Worm (Caenorhabditis elegans) whole organism, young adult: ENCODE measurements around the gene T22B2.2.

Source experiments
- B0019.2 ChIP-seq: fragments of 200-800 bp; sonication (Bioruptor generic); conservative IDR thresholded peaks from 2 replicates; pipeline ENCODE4 v1.3.6; 2022; ENCODE audit warnings: missing genetic modification reagents, missing genetic modification characterization, missing compliant biosample characterization
- F10E7.11 ChIP-seq: sonication (generic microtip); optimal IDR thresholded peaks from 2 replicates; lab custom pipeline; 2017; ENCODE audit warnings: mild to moderate bottlenecking, missing genetic modification characterization, moderate library complexity, missing compliant biosample characterization
- F33H1.4 ChIP-seq: fragments of 200-800 bp; sonication (Bioruptor generic); IDR thresholded peaks from 2 replicates; pipeline ENCODE4 v1.3.6; 2022; ENCODE audit warnings: missing genetic modification reagents, missing genetic modification characterization, missing compliant biosample characterization
- F37B4.10 ChIP-seq: fragments of 200-800 bp; sonication (Bioruptor generic); IDR thresholded peaks from 2 replicates; pipeline ENCODE4 v1.3.6; 2022; ENCODE audit warnings: missing genetic modification characterization, missing compliant biosample characterization
- F57A8.1 ChIP-seq: fragments of 200-800 bp; sonication (Bioruptor generic); optimal IDR thresholded peaks from 2 replicates; lab custom pipeline; 2018; ENCODE audit warnings: mild to moderate bottlenecking, missing genetic modification characterization, moderate library complexity, missing compliant biosample characterization
- K12H6.12 ChIP-seq: fragments of 200-800 bp; sonication (Bioruptor generic); optimal IDR thresholded peaks from 2 replicates; lab custom pipeline; 2018; ENCODE audit warnings: mild to moderate bottlenecking, missing genetic modification characterization, missing compliant biosample characterization
- T07F8.4 ChIP-seq: sonication (generic microtip); optimal IDR thresholded peaks from 2 replicates; lab custom pipeline; 2016; ENCODE audit warnings: mild to moderate bottlenecking, missing genetic modification characterization, moderate library complexity, missing compliant biosample characterization
- T26A5.8 ChIP-seq: sonication (generic microtip); optimal IDR thresholded peaks from 2 replicates; lab custom pipeline; 2016; ENCODE audit warnings: missing genetic modification characterization, missing compliant biosample characterization
- akir-1 ChIP-seq: fragments of 200-800 bp; sonication (Bioruptor generic); optimal IDR thresholded peaks from 2 replicates; lab custom pipeline; 2018; ENCODE audit warnings: mild to moderate bottlenecking, missing genetic modification characterization, moderate library complexity, missing compliant biosample characterization
- atf-7 ChIP-seq: sonication (generic microtip); optimal IDR thresholded peaks from 2 replicates; lab custom pipeline; 2017; ENCODE audit warnings: mild to moderate bottlenecking, missing genetic modification characterization, missing compliant biosample characterization
- bed-2 ChIP-seq: fragments of 200-800 bp; sonication (Bioruptor generic); IDR thresholded peaks from 2 replicates; pipeline ENCODE4 v1.3.6; 2022; ENCODE audit warnings: missing genetic modification reagents, missing genetic modification characterization, missing compliant biosample characterization
- ceh-100 ChIP-seq: fragments of 200-800 bp; sonication (Bioruptor generic); IDR thresholded peaks from 2 replicates; pipeline ENCODE4 v1.3.6; 2022; ENCODE audit warnings: missing genetic modification reagents, missing genetic modification characterization, missing compliant biosample characterization
- ceh-27 ChIP-seq: fragments of 200-800 bp; sonication (Bioruptor generic); optimal IDR thresholded peaks from 2 replicates; lab custom pipeline; 2018; ENCODE audit warnings: mild to moderate bottlenecking, missing genetic modification characterization, moderate library complexity, missing compliant biosample characterization
- ceh-58 ChIP-seq: fragments of 200-800 bp; sonication (Bioruptor generic); IDR thresholded peaks from 2 replicates; pipeline ENCODE4 v1.3.6; 2022; ENCODE audit warnings: missing genetic modification characterization, missing compliant biosample characterization
- ceh-79 ChIP-seq: sonication (generic microtip); optimal IDR thresholded peaks from 2 replicates; lab custom pipeline; 2017; ENCODE audit warnings: mild to moderate bottlenecking, missing genetic modification characterization, missing compliant biosample characterization
- ceh-91 ChIP-seq: fragments of 200-800 bp; sonication (Bioruptor generic); IDR thresholded peaks from 2 replicates; pipeline ENCODE4 v1.3.6; 2022; ENCODE audit warnings: missing genetic modification reagents, missing genetic modification characterization, missing compliant biosample characterization
- efl-1 ChIP-seq: fragments of 150-350 bp; optimal IDR thresholded peaks from 2 replicates; lab custom pipeline; 2014; ENCODE audit warnings: missing biosample characterization, missing genetic modification reagents, missing genetic modification characterization
- egl-44 ChIP-seq: fragments of 200-800 bp; sonication (Bioruptor generic); IDR thresholded peaks from 2 replicates; pipeline ENCODE4 v1.3.6; 2022; ENCODE audit warnings: missing genetic modification reagents, missing genetic modification characterization, missing compliant biosample characterization
- egrh-3 ChIP-seq: fragments of 200-800 bp; sonication (Bioruptor generic); IDR thresholded peaks from 2 replicates; pipeline ENCODE4 v1.3.6; 2022; ENCODE audit warnings: missing genetic modification reagents, missing genetic modification characterization, missing compliant biosample characterization
- hmg-1.2 ChIP-seq: fragments of 200-800 bp; sonication (Bioruptor generic); IDR thresholded peaks from 2 replicates; pipeline ENCODE4 v1.3.6; 2022; ENCODE audit warnings: missing genetic modification reagents, missing genetic modification characterization, missing compliant biosample characterization
- hmg-20 ChIP-seq: fragments of 200-800 bp; sonication (Bioruptor generic); IDR thresholded peaks from 2 replicates; pipeline ENCODE4 v1.3.6; 2022; ENCODE audit warnings: missing genetic modification reagents, missing genetic modification characterization, missing compliant biosample characterization
- lsl-1 ChIP-seq: fragments of 200-800 bp; sonication (Bioruptor generic); optimal IDR thresholded peaks from 2 replicates; lab custom pipeline; 2018; ENCODE audit warnings: mild to moderate bottlenecking, missing genetic modification characterization, moderate library complexity, missing compliant biosample characterization
- madf-10 ChIP-seq: sonication (generic microtip); optimal IDR thresholded peaks from 2 replicates; lab custom pipeline; 2016; ENCODE audit warnings: mild to moderate bottlenecking, missing genetic modification characterization, missing compliant biosample characterization
- pbrm-1 ChIP-seq: fragments of 200-800 bp; sonication (Bioruptor generic); IDR thresholded peaks from 2 replicates; pipeline ENCODE4 v1.3.6; 2022; ENCODE audit warnings: missing genetic modification reagents, missing genetic modification characterization, missing compliant biosample characterization
- repo-1 ChIP-seq: sonication (generic microtip); optimal IDR thresholded peaks from 2 replicates; lab custom pipeline; 2017; ENCODE audit warnings: mild to moderate bottlenecking, missing genetic modification characterization, missing compliant biosample characterization
- sea-2 ChIP-seq: fragments of 200-800 bp; sonication (Bioruptor generic); IDR thresholded peaks from 2 replicates; pipeline ENCODE4 v1.3.6; 2022; ENCODE audit warnings: missing genetic modification characterization, missing compliant biosample characterization
- snpc-3.4 ChIP-seq: sonication (generic microtip); optimal IDR thresholded peaks from 2 replicates; lab custom pipeline; 2017; ENCODE audit warnings: missing genetic modification characterization, mild to moderate bottlenecking, missing compliant biosample characterization, antibody characterized with exemption, moderate library complexity, missing genotype, missing genetic modification reagents
- xnd-1 ChIP-seq: sonication (generic microtip); optimal IDR thresholded peaks from 2 replicates; lab custom pipeline; 2016; ENCODE audit warnings: missing genotype, missing genetic modification reagents, missing genetic modification characterization, missing compliant biosample characterization
- zfh-2 ChIP-seq: fragments of 200-800 bp; sonication (Bioruptor generic); conservative IDR thresholded peaks from 2 replicates; pipeline ENCODE4 v1.3.6; 2022; ENCODE audit warnings: missing genetic modification reagents, missing genetic modification characterization, missing compliant biosample characterization
- zim-3 ChIP-seq: sonication (generic microtip); optimal IDR thresholded peaks from 2 replicates; lab custom pipeline; 2017; ENCODE audit warnings: mild to moderate bottlenecking, missing genetic modification characterization, moderate library complexity, missing compliant biosample characterization
- ztf-22 ChIP-seq: fragments of 200-800 bp; sonication (Bioruptor generic); optimal IDR thresholded peaks from 2 replicates; lab custom pipeline; 2018; ENCODE audit warnings: mild to moderate bottlenecking, missing genetic modification characterization, moderate library complexity, missing compliant biosample characterization
- ztf-3 ChIP-seq: fragments of 200-800 bp; sonication (Bioruptor generic); optimal IDR thresholded peaks from 2 replicates; lab custom pipeline; 2018; ENCODE audit warnings: mild to moderate bottlenecking, missing genetic modification characterization, missing compliant biosample characterization
- ztf-6 ChIP-seq: fragments of 200-800 bp; sonication (Bioruptor generic); IDR thresholded peaks from 2 replicates; pipeline ENCODE4 v1.3.6; 2022; ENCODE audit warnings: missing genetic modification reagents, missing genetic modification characterization, missing compliant biosample characterization

Gene T22B2.2

DNA sequence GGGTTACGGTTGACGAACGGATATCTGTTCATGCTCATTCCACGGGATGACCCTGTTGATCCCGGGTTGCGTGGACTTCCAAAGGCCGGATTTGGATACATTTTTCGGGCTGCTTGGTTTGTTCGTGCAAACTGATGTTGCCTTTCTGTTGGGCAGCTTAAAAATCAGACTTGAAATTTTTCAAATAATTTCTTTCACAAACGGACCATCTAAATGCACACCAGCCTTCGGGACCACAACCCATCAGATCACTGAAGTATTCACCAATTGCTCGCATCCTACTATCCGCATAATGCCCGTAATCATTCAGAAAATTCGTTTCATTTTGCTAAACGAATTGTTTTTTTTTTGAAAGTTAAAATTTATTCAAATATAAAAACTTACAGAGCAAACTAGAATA lies 24.6 kb upstream of the T22B2.2 start, which contains the start of gene F47F2.3 (continued):
- TF ChIP-seq zim-3 (no peak), ceh-79 (tag; lab: Kevin White, UChicago) (no peak)

DNA sequence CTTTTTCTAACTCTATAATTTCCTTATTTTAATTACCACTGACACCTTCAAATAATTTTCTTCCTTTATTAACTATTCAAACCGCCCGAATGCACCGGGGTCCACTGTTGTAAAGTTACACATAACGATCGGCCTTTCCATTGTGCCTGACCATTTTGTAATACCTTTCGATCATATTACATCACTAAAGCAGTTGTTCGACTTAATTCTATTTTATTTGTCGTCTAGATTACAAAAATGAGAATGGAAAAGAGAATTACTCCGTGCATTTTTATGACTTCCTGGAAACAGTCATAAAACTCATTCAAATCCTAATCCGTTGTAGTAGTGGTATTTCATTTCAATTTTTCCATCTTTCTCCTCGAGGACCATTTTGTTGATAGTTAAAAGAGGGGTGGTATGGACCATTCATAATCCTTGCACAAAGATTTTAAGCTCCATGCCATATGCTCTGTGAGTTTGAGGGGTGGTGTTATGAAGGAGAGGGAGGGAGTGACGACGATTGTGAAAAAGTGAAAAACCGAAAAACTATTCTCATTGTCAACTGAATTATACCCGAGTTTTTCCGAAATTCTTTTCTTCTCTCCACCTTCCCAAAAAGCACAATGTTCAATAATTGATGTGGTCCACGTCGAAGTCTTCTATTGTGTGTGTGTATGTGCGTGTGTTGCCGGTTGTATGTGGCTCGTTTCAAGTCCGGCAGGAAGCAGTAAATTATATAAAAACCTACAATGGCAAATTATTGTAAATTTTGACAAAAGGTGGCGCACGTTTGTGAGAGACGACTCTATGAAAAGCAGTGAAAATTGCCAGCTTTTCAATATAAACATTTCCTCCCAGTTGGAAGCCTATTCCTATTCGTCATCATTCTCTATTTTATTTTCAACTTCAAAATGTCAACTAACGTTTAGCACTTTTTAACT lies 21.7 kb upstream of the T22B2.2 start:
- TF ChIP-seq madf-10 (tag; lab: Kevin White, UChicago) = no peak
- TF ChIP-seq F37B4.10 = no peak
- no peak for TF ChIP-seq T07F8.4 (tag; lab: Kevin White, UChicago)
- no peak for TF ChIP-seq T26A5.8
- no peak for TF ChIP-seq B0019.2
- TF ChIP-seq ztf-3 (GFP tag; lab: Kevin White, UChicago) = no peak

DNA sequence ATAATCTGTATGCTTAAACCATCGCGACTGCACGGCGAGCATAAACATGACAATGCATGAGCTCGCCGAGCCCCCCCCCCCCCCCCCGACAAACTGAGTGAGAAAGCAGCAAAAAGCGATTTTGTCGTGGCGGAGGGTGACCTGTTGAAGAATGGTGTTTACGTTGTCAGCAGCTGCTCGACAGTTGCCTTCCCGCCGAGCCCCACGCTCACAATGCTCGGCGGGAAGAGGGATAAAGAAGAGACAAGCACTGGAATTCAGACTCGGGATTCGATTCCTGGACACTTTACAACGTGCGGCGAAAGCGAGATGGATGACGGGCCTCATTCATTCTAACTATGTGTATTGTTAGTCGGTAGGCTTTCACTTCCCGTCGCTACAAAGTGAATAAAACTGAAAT lies 19.5 kb upstream of the T22B2.2 start:
- no peak for TF ChIP-seq ztf-22 (GFP tag; lab: Kevin White, UChicago)
- TF ChIP-seq zfh-2 = peak; percentile 94
- 0 out of 2 replicates have a peak, but pooled peaks have one; percentile 62 for TF ChIP-seq egrh-3 (GFP tag; lab: Robert Waterston, UW)
- peak; percentile 9 for TF ChIP-seq K12H6.12 (tag; lab: Kevin White, UChicago)
- TF ChIP-seq T26A5.8 = no peak
- no peak for TF ChIP-seq hmg-20 (GFP tag; lab: Robert Waterston, UW)
- no peak for TF ChIP-seq lsl-1 (GFP tag; lab: Kevin White, UChicago)

DNA sequence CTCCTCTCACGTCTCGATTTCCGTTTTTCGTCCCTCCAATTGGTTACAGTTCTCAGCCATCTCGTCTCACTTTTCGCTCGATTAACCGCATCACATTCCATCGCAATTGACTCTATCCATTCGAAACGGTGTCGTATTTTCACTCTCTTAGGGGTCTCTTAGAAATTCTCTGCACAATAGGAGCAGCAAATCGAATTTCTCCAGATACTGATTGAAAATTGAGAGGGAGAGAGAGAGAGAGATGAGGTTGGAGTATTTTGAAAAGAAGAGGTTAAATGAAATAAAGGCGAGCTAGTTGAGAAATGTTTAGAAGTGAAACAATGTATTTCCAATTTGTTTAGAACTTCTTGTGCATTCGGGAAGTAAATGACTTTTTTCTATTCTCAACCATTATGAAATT lies 18.8 kb upstream of the T22B2.2 start:
- TF ChIP-seq ceh-91 (GFP tag; lab: Robert Waterston, UW) (no peak), ceh-58 (no peak), F33H1.4 (GFP tag; lab: Robert Waterston, UW) (no peak), xnd-1 (tag; lab: Kevin White, UChicago) (no peak), F57A8.1 (GFP tag; lab: Kevin White, UChicago) (no peak), akir-1 (GFP tag; lab: Kevin White, UChicago) (no peak), sea-2 (GFP tag; lab: Robert Waterston, UW) (no peak), ceh-27 (GFP tag; lab: Kevin White, UChicago) (no peak), pbrm-1 (no peak), ceh-100 (GFP tag; lab: Robert Waterston, UW) (no peak), atf-7 (tag; lab: Kevin White, UChicago) (no peak)

DNA sequence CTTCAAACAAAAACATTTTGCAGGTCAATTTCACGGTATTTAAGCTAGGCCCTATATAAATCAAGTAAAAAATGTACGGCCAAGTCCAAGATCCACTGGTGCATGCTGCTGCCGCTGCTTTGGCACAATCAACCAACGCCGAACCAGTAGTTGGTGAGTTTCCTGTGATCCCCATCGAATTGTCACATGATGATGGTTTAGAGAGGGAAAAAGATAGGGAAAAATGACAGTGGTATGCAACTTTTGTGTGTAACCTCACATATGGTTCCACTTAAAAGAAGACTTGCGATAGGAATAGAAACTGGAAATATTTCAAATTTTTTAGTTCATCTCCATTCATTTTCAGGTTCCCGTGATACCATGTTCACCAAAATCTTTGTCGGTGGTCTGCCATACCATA lies 15.6 kb upstream of the T22B2.2 start, which contains the start of gene sup-12:
sup-12 (plus strand) TSS at position 17 of the 400 bp plus-strand sequence.
- TF ChIP-seq egl-44 (GFP tag; lab: Robert Waterston, UW) (no peak), F10E7.11 (tag; lab: Kevin White, UChicago) (no peak), snpc-3.4 (no peak), hmg-1.2 (GFP tag; lab: Robert Waterston, UW) (no peak), efl-1 (GFP tag; lab: Kevin White, UChicago) (no peak), bed-2 (GFP tag; lab: Robert Waterston, UW) (no peak), ztf-6 (GFP tag; lab: Robert Waterston, UW) (no peak), repo-1 (tag; lab: Kevin White, UChicago) (no peak)
